Fruit fly (Drosophila melanogaster): ENCODE measurements around the gene CG15312.

DNA sequence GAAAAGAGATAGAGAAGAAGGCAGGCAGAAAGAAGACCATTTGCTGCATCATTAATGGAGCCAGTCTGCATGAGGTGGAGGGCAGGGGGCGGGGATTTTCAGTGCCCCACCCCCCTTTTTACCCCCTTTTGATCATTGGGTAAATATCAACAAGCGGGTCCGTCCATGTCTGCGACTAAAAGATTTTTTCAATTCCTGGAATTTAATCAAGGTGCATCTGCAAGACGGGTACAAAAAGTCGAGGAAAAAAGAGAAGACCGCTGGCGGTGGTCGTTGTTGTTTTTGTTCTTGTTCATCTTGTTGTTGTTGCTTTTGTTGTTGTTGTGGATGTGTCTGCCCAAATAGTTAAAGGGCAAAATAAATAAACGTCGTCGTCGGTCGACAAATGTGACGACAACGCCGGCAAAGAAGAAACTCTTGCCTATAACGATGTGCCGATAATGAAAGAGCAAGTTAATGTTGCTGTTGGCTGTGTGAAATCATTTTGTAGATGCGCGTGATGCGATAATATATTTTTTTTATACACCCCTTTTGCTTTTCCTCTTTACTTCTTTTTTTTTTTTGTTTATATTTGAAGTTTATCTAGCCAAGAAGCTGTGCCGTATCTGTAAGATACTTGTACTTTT is 45.0 kb upstream of the CG15312 start:
- TF ChIP-seq Blimp-1 (GFP tag; optimal IDR thresholded peaks at IDR 0.05): no peak
- TF ChIP-seq Sox15 (GFP tag; optimal IDR thresholded peaks at IDR 0.05): no peak
